Fruit fly (Drosophila melanogaster): ENCODE data around the gene CG6073.

Gene CG6073

dm6 chr3R:26228026-26228635 lies 39.5 kb upstream of the CG6073 start (continued):
- TF ChIP-seq Nf-YC (tag; optimal IDR thresholded peaks at IDR 0.05) = peak; percentile 21
- TF ChIP-seq CG15073 (GFP tag; optimal IDR thresholded peaks at IDR 0.05) = no peak
- peak; percentile 83 for TF ChIP-seq tio (GFP tag; optimal IDR thresholded peaks at IDR 0.05)
- TF ChIP-seq h (optimal IDR thresholded peaks at IDR 0.05) = no peak
- peak; percentile 95 for TF ChIP-seq CG1792 (GFP tag; optimal IDR thresholded peaks at IDR 0.05)
- TF ChIP-seq CG1602 (GFP tag; optimal IDR thresholded peaks at IDR 0.05) = peak; percentile 64
- peak; percentile 88 for TF ChIP-seq CG1529 (GFP tag; optimal IDR thresholded peaks at IDR 0.05)
- peak; percentile 76; the same call in 2 of the 3 replicates for TF ChIP-seq CG11695 (GFP tag; IDR thresholded peaks at IDR 0.05)
- TF ChIP-seq CG10274 (GFP tag; optimal IDR thresholded peaks at IDR 0.05) = peak; percentile 87
- no peak for TF ChIP-seq jigr1 (GFP tag; IDR thresholded peaks at IDR 0.05)
- TF ChIP-seq CG10431 (GFP tag; optimal IDR thresholded peaks at IDR 0.05) = peak; percentile 83
- TF ChIP-seq CG17802 (tag; optimal IDR thresholded peaks at IDR 0.05) = peak; percentile 48
- peak; percentile 58 for TF ChIP-seq bab2 (GFP tag; optimal IDR thresholded peaks at IDR 0.05)
- TF ChIP-seq her (GFP tag; optimal IDR thresholded peaks at IDR 0.05) = peak; percentile 86
- peak; percentile 59 for TF ChIP-seq Sry-β (GFP tag; optimal IDR thresholded peaks at IDR 0.05)
- TF ChIP-seq Vsx1 (GFP tag; optimal IDR thresholded peaks at IDR 0.05) = peak; percentile 92
- TF ChIP-seq CG9609 (GFP tag; optimal IDR thresholded peaks at IDR 0.05) = peak; percentile 74
- peak; percentile 51 for TF ChIP-seq CG7839 (tag; optimal IDR thresholded peaks at IDR 0.05)
- TF ChIP-seq Opbp (GFP tag; IDR thresholded peaks at IDR 0.05; ENCODE audit: partially characterized antibody) = no peak
- peak; percentile 78 for TF ChIP-seq CG2120 (GFP tag; optimal IDR thresholded peaks at IDR 0.05)
- no peak for TF ChIP-seq sna (GFP tag; IDR thresholded peaks at IDR 0.05; ENCODE audit: partially characterized antibody)
- peak; percentile 80 for TF ChIP-seq CG13424 (tag; optimal IDR thresholded peaks at IDR 0.05)
- TF ChIP-seq CG3995 (GFP tag; optimal IDR thresholded peaks at IDR 0.05) = peak; percentile 62
- peak in 1 of 2 experiments; percentile 83 for TF ChIP-seq eve (GFP tag; optimal IDR thresholded peaks at IDR 0.05)
- TF ChIP-seq Six4 (GFP tag; optimal IDR thresholded peaks at IDR 0.05) = peak; percentile 64
- peak; percentile 58 for TF ChIP-seq Ptx1 (GFP tag; IDR thresholded peaks at IDR 0.05)
- no peak for TF ChIP-seq nom (GFP tag; optimal IDR thresholded peaks at IDR 0.05)
- peak; percentile 64 for TF ChIP-seq CG34376 (GFP tag; optimal IDR thresholded peaks at IDR 0.05)
- TF ChIP-seq mld (GFP tag; IDR thresholded peaks at IDR 0.05; ENCODE audit: partially characterized antibody) = no peak
- TF ChIP-seq eyg (GFP tag; optimal IDR thresholded peaks at IDR 0.05) = peak; percentile 90
- TF ChIP-seq CG8924 (tag; optimal IDR thresholded peaks at IDR 0.05) = peak; percentile 48
- TF ChIP-seq z (GFP tag; IDR thresholded peaks at IDR 0.05) = peak; percentile 77; the same call in 2 of the 3 replicates
- TF ChIP-seq ttk (GFP tag; IDR thresholded peaks at IDR 0.05) = peak; percentile 52; the same call in 1 of the 2 replicates
- peak; percentile 74 for TF ChIP-seq kay (GFP tag; optimal IDR thresholded peaks at IDR 0.05)
- peak; percentile 87 for TF ChIP-seq gsb-n (tag; optimal IDR thresholded peaks at IDR 0.05)
- TF ChIP-seq CG10366 (GFP tag; IDR thresholded peaks at IDR 0.05) = peak; percentile 75
- peak; percentile 72 for TF ChIP-seq tap (tag; optimal IDR thresholded peaks at IDR 0.05)
- peak; percentile 52 for TF ChIP-seq sqz (GFP tag; optimal IDR thresholded peaks at IDR 0.05)
- TF ChIP-seq CG12104 (GFP tag; optimal IDR thresholded peaks at IDR 0.05) = peak; percentile 77
- TF ChIP-seq CG1832 (GFP tag; optimal IDR thresholded peaks at IDR 0.05) = peak; percentile 31
- peak; percentile 7 for TF ChIP-seq Deaf1 (tag; optimal IDR thresholded peaks at IDR 0.05)
- TF ChIP-seq CG4854 (GFP tag; optimal IDR thresholded peaks at IDR 0.05) = peak; percentile 90
- TF ChIP-seq crc (GFP tag; optimal IDR thresholded peaks at IDR 0.05) = peak; percentile 75
- TF ChIP-seq CG6683 (GFP tag; optimal IDR thresholded peaks at IDR 0.05) = peak; percentile 83
- peak; percentile 24 for TF ChIP-seq CG30020 (tag; optimal IDR thresholded peaks at IDR 0.05)
- peak; percentile 75 for TF ChIP-seq lilli (GFP tag; optimal IDR thresholded peaks at IDR 0.05)
- TF ChIP-seq Dbx (GFP tag; IDR thresholded peaks at IDR 0.05) = peak; percentile 92
- TF ChIP-seq Gug (GFP tag; IDR thresholded peaks at IDR 0.05) = no peak; the same call in 3 of the 4 replicates
- peak; percentile 50; the same call in 2 of the 3 replicates for TF ChIP-seq CG17361 (GFP tag; IDR thresholded peaks at IDR 0.05)
- TF ChIP-seq CG11247 (GFP tag; IDR thresholded peaks at IDR 0.05) = peak; percentile 92
